Worm (Caenorhabditis elegans) whole organism, early embryonic: ENCODE data around the gene M04B2.4.

Experiments
- B0310.2 ChIP-seq: sonication (generic microtip); optimal IDR thresholded peaks from 2 replicates; lab custom pipeline; 2016; ENCODE audit warnings: mild to moderate bottlenecking, missing genetic modification characterization, missing compliant biosample characterization
- F13C5.2 ChIP-seq: sonication (generic microtip); optimal IDR thresholded peaks from 2 replicates; lab custom pipeline; 2017; ENCODE audit warnings: mild to moderate bottlenecking, missing genetic modification characterization, inconsistent platforms, missing compliant biosample characterization
- aly-1 ChIP-seq: sonication (generic microtip); optimal IDR thresholded peaks from 2 replicates; lab custom pipeline; 2016; ENCODE audit warnings: missing genetic modification characterization, missing compliant biosample characterization
- ama-1 ChIP-seq: fragments of 150-350 bp; optimal IDR thresholded peaks from 2 replicates; lab custom pipeline; 2014
- ceh-13 ChIP-seq: fragments of 200-800 bp; sonication (Bioruptor generic); optimal IDR thresholded peaks from 2 replicates; lab custom pipeline; 2018; ENCODE audit warnings: mild to moderate bottlenecking, missing genetic modification characterization, missing compliant biosample characterization
- ceh-36 ChIP-seq: sonication (generic microtip); optimal IDR thresholded peaks from 2 replicates; lab custom pipeline; 2016; ENCODE audit warnings: missing genetic modification characterization, inconsistent platforms, missing compliant biosample characterization
- ets-7 ChIP-seq: sonication (generic microtip); optimal IDR thresholded peaks from 2 replicates; lab custom pipeline; 2016; ENCODE audit warnings: missing genotype, missing genetic modification characterization, missing compliant biosample characterization
- flt-1 ChIP-seq: fragments of 200-800 bp; sonication (Bioruptor generic); IDR thresholded peaks from 2 replicates; pipeline ENCODE4 v1.3.6; 2022; ENCODE audit warnings: missing genetic modification characterization, missing compliant biosample characterization
- hmbx-1 ChIP-seq: sonication (generic microtip); optimal IDR thresholded peaks from 2 replicates; lab custom pipeline; 2016; ENCODE audit warnings: mild to moderate bottlenecking, missing genetic modification characterization, missing compliant biosample characterization
- hmg-4 ChIP-seq: fragments of 200-800 bp; sonication (Bioruptor generic); optimal IDR thresholded peaks from 2 replicates; lab custom pipeline; 2018; ENCODE audit warnings: mild to moderate bottlenecking, missing genetic modification characterization, missing compliant biosample characterization
- hnd-1 ChIP-seq: sonication (generic microtip); optimal IDR thresholded peaks from 2 replicates; lab custom pipeline; 2016; ENCODE audit warnings: missing genetic modification characterization, missing compliant biosample characterization
- pes-1 ChIP-seq: fragments of 200-800 bp; sonication (Bioruptor generic); IDR thresholded peaks from 2 replicates; pipeline ENCODE4 v1.3.6; 2022; ENCODE audit warnings: missing genetic modification reagents, missing genetic modification characterization, missing compliant biosample characterization
- scrt-1 ChIP-seq: fragments of 200-800 bp; sonication (Bioruptor generic); IDR thresholded peaks from 2 replicates; pipeline ENCODE4 v1.3.6; 2022; ENCODE audit warnings: missing genetic modification characterization, missing compliant biosample characterization
- sea-1 ChIP-seq: fragments of 200-800 bp; sonication (Bioruptor generic); conservative IDR thresholded peaks from 2 replicates; pipeline ENCODE4 v1.3.6; 2022; ENCODE audit warnings: missing genetic modification characterization, missing compliant biosample characterization
- tbx-11 ChIP-seq: fragments of 200-800 bp; sonication (Bioruptor generic); IDR thresholded peaks from 2 replicates; pipeline ENCODE4 v1.3.6; 2022; ENCODE audit warnings: missing genetic modification characterization, missing compliant biosample characterization
- tbx-37 ChIP-seq: fragments of 200-800 bp; sonication (Bioruptor generic); conservative IDR thresholded peaks from 2 replicates; pipeline ENCODE4 v1.3.6; 2022; ENCODE audit warnings: missing genetic modification reagents, missing genetic modification characterization, missing compliant biosample characterization
- tra-4 ChIP-seq: sonication (generic microtip); optimal IDR thresholded peaks from 2 replicates; lab custom pipeline; 2017; ENCODE audit warnings: missing genetic modification characterization, missing compliant biosample characterization

Gene M04B2.4

ce11 chrIV:11522225-11522952 lies 1.6 kb upstream of the M04B2.4 start:
- TF ChIP-seq sea-1 (GFP tag; lab: Robert Waterston, UW) = no peak
- TF ChIP-seq hmg-4 (GFP tag; lab: Kevin White, UChicago) = no peak
- TF ChIP-seq aly-1 (tag; lab: Kevin White, UChicago) = no peak
- peak; percentile 12 for TF ChIP-seq ama-1 (lab: Kevin White, UChicago)

- TF ChIP-seq ceh-13 (GFP tag; lab: Kevin White, UChicago) = no peak
- TF ChIP-seq tra-4 (tag; lab: Kevin White, UChicago) = no peak
Measured at ce11 chrIV:11510664-11511063, 10.2 kb downstream of the M04B2.4 start, which contains the start of gene M04B2.6. Gene M04B2.6 (minus strand): TSS chrIV:11510764.

ce11 chrIV:11504416-11504815 lies 16.4 kb downstream of the M04B2.4 start, which contains the start of gene twk-25:
Gene twk-25 (plus strand): TSS chrIV:11504716.
- TF ChIP-seq ceh-13 (GFP tag; lab: Kevin White, UChicago) (no peak), hmg-4 (GFP tag; lab: Kevin White, UChicago) (no peak), aly-1 (tag; lab: Kevin White, UChicago) (no peak), tbx-37 (no peak)

- TF ChIP-seq tbx-11 (GFP tag; lab: Robert Waterston, UW) (no peak), scrt-1 (GFP tag; lab: Robert Waterston, UW) (no peak), F13C5.2 (tag; lab: Kevin White, UChicago) (no peak), hnd-1 (tag; lab: Kevin White, UChicago) (no peak), tbx-37 (no peak), B0310.2 (tag; lab: Kevin White, UChicago) (no peak), hmg-4 (GFP tag; lab: Kevin White, UChicago) (no peak), tra-4 (tag; lab: Kevin White, UChicago) (no peak), sea-1 (GFP tag; lab: Robert Waterston, UW) (no peak), pes-1 (GFP tag; lab: Robert Waterston, UW) (no peak), ets-7 (tag; lab: Kevin White, UChicago) (no peak), aly-1 (tag; lab: Kevin White, UChicago) (no peak), ama-1 (lab: Kevin White, UChicago) (no peak), ceh-36 (no peak), ceh-13 (GFP tag; lab: Kevin White, UChicago) (no peak), hmbx-1 (tag; lab: Kevin White, UChicago) (no peak)
Measured at ce11 chrIV:11503654-11504053, 17.2 kb downstream of the M04B2.4 start.

ce11 chrIV:11500421-11500820 lies 20.4 kb downstream of the M04B2.4 start, which contains the start of gene H21P03.10:
Gene H21P03.10 (plus strand): TSS chrIV:11500721.
- TF ChIP-seq tbx-37 (no peak), F13C5.2 (tag; lab: Kevin White, UChicago) (no peak), ceh-13 (GFP tag; lab: Kevin White, UChicago) (no peak), ama-1 (lab: Kevin White, UChicago) (no peak), hmg-4 (GFP tag; lab: Kevin White, UChicago) (no peak), sea-1 (GFP tag; lab: Robert Waterston, UW) (no peak), hnd-1 (tag; lab: Kevin White, UChicago) (no peak), flt-1 (GFP tag; lab: Robert Waterston, UW) (no peak), tra-4 (tag; lab: Kevin White, UChicago) (no peak), aly-1 (tag; lab: Kevin White, UChicago) (no peak), B0310.2 (tag; lab: Kevin White, UChicago) (no peak), scrt-1 (GFP tag; lab: Robert Waterston, UW) (no peak), tbx-11 (GFP tag; lab: Robert Waterston, UW) (no peak), ceh-36 (no peak), pes-1 (GFP tag; lab: Robert Waterston, UW) (no peak), hmbx-1 (tag; lab: Kevin White, UChicago) (no peak), ets-7 (tag; lab: Kevin White, UChicago) (no peak)

ce11 chrIV:11498169-11498568 lies 22.7 kb downstream of the M04B2.4 start, which contains the start of gene sms-1:
Gene sms-1 (minus strand): TSS chrIV:11498174.
- TF ChIP-seq ama-1 (lab: Kevin White, UChicago) = no peak

ce11 chrIV:11497312-11497711 lies 23.5 kb downstream of the M04B2.4 start:
- TF ChIP-seq tbx-37 (peak; percentile 42), pes-1 (GFP tag; lab: Robert Waterston, UW) (peak; percentile 72), flt-1 (GFP tag; lab: Robert Waterston, UW) (peak; percentile 48; the same call in 1 of the 2 replicates), ceh-36 (peak; percentile 51), sea-1 (GFP tag; lab: Robert Waterston, UW) (peak; percentile 67), scrt-1 (GFP tag; lab: Robert Waterston, UW) (peak; percentile 70; the same call in 1 of the 2 replicates)

- TF ChIP-seq F13C5.2 (tag; lab: Kevin White, UChicago) = peak; percentile 2
- TF ChIP-seq sea-1 (GFP tag; lab: Robert Waterston, UW) = no peak
Measured at ce11 chrIV:11494924-11495323, 25.9 kb downstream of the M04B2.4 start.
